Fruit fly (Drosophila melanogaster): ENCODE results near the gene CG9921.
A peak's percentile ranks its signal among the peaks of the same experiment; 100 is the strongest.

The CG9921 gene

DNA sequence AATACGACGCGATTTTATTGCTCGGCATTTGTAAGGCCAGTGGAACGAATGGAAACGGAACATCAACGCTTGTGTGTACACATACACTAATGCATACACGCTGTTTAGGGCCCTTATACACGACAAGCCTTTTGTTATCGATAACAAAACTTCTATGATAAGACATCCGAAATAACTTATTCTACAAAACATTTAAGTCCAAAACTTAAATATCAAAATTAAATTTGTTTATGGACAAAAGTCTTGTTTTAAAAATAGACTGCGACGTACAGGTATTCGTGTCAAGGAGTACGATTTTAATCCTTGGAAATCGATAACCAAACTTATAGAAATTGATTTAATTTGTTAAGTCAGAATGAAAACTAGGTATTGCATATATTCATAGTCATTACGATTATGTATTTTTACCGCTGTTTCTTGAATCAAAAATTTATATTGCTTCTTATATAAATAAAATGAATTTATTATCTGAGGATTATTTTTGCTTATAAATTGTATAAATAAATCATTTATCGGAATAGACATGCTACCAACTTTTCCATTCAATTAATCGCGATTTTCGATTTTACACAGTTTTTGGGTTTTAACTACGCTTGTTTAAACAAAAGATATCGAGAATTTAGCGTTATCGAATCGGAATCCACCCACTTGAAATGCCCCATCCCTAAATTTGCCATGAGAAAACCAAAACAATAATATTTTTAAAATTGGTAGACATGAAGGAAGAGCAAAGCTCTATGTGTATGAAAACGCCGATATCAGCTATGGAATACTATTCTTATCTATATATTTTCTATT lies 20.1 kb downstream of the CG9921 start, which contains the start of the genes CG9915 and SWIP (continued):
- TF ChIP-seq fd102C (GFP tag; optimal IDR thresholded peaks at IDR 0.05) (no peak), Ravus (GFP tag; IDR thresholded peaks at IDR 0.05) (no peak), CG2120 (GFP tag; optimal IDR thresholded peaks at IDR 0.05) (peak; percentile 24), CG10979 (tag; optimal IDR thresholded peaks at IDR 0.05) (peak; percentile 22), CG17328 (GFP tag; IDR thresholded peaks at IDR 0.05) (no peak), CG2712 (tag; optimal IDR thresholded peaks at IDR 0.05) (peak; percentile 12), ftz-f1 (GFP tag; optimal IDR thresholded peaks at IDR 0.05) (no peak), hkb (optimal IDR thresholded peaks at IDR 0.05) (no peak), hkb (GFP tag; IDR thresholded peaks at IDR 0.05) (no peak), Oli (tag; optimal IDR thresholded peaks at IDR 0.05) (no peak), lola (GFP tag; optimal IDR thresholded peaks at IDR 0.05) (peak in 1 of 3 experiments; percentile 53), CG3065 (GFP tag; optimal IDR thresholded peaks at IDR 0.05) (no peak), HHEX (GFP tag; optimal IDR thresholded peaks at IDR 0.05) (no peak), CG2199 (GFP tag; IDR thresholded peaks at IDR 0.05) (no peak), Deaf1 (tag; optimal IDR thresholded peaks at IDR 0.05) (peak; percentile 41), unpg (GFP tag; optimal IDR thresholded peaks at IDR 0.05) (peak; percentile 7), CG3281 (GFP tag; optimal IDR thresholded peaks at IDR 0.05) (peak; percentile 27), bsh (GFP tag; optimal IDR thresholded peaks at IDR 0.05) (no peak), Sox100B (GFP tag; optimal IDR thresholded peaks at IDR 0.05) (no peak), CG15269 (tag; optimal IDR thresholded peaks at IDR 0.05) (no peak), Poxn (GFP tag; IDR thresholded peaks at IDR 0.05) (no peak), Aef1 (GFP tag; IDR thresholded peaks at IDR 0.05) (no peak), hb (GFP tag; IDR thresholded peaks at IDR 0.05; ENCODE audit: partially characterized antibody) (peak; percentile 77), E2f2 (GFP tag; IDR thresholded peaks at IDR 0.05) (peak; percentile 48), CG14860 (GFP tag; IDR thresholded peaks at IDR 0.05; ENCODE audit: partially characterized antibody) (peak; percentile 67; the same call in 2 of the 3 replicates), jing (GFP tag; optimal IDR thresholded peaks at IDR 0.05) (no peak), stwl (tag; optimal IDR thresholded peaks at IDR 0.05) (peak; percentile 38), HLH54F (GFP tag; optimal IDR thresholded peaks at IDR 0.05) (no peak), H15 (GFP tag; IDR thresholded peaks at IDR 0.05) (no peak), fru (optimal IDR thresholded peaks at IDR 0.05) (no peak), CG18262 (tag; optimal IDR thresholded peaks at IDR 0.05) (peak; percentile 34), crc (GFP tag; optimal IDR thresholded peaks at IDR 0.05) (no peak), Atf6 (GFP tag; IDR thresholded peaks at IDR 0.05) (no peak), tx (GFP tag; optimal IDR thresholded peaks at IDR 0.05) (no peak), dimm (GFP tag; IDR thresholded peaks at IDR 0.05) (no peak), CG18764 (GFP tag; optimal IDR thresholded peaks at IDR 0.05) (peak; percentile 100), CG13624 (GFP tag; optimal IDR thresholded peaks at IDR 0.05) (no peak), chinmo (GFP tag; IDR thresholded peaks at IDR 0.05; ENCODE audit: partially characterized antibody) (no peak), CG42726 (GFP tag; IDR thresholded peaks at IDR 0.05; ENCODE audit: partially characterized antibody) (0 out of 2 replicates have a peak, but pooled peaks have one; percentile 33), Fer1 (GFP tag; optimal IDR thresholded peaks at IDR 0.05) (no peak), Stat92E (GFP tag; optimal IDR thresholded peaks at IDR 0.05) (no peak), zen2 (GFP tag; IDR thresholded peaks at IDR 0.05; ENCODE audit: partially characterized antibody) (0 out of 3 replicates have a peak, but pooled peaks have one; percentile 36), CG2116 (GFP tag; optimal IDR thresholded peaks at IDR 0.05) (peak; percentile 76), trem (tag; optimal IDR thresholded peaks at IDR 0.05) (peak; percentile 18), CG16813 (GFP tag; IDR thresholded peaks at IDR 0.05; ENCODE audit: partially characterized antibody) (peak; percentile 70), odd (GFP tag; optimal IDR thresholded peaks at IDR 0.05) (no peak), CG11695 (GFP tag; IDR thresholded peaks at IDR 0.05) (no peak), vfl (GFP tag; optimal IDR thresholded peaks at IDR 0.05) (no peak), gro (GFP tag; optimal IDR thresholded peaks at IDR 0.05) (peak; percentile 2)
